Worm (Caenorhabditis elegans): ENCODE results near the gene vem-1.

- TF ChIP-seq alr-1 (tag; optimal IDR thresholded peaks at IDR 0.05; ENCODE audit: borderline replicate concordance) (no peak), elt-2 (tag; optimal IDR thresholded peaks at IDR 0.05) (no peak), lir-3 (tag; optimal IDR thresholded peaks at IDR 0.05; ENCODE audit: poor library complexity) (no peak), ets-5 (GFP tag; IDR thresholded peaks at IDR 0.05) (no peak), lin-13 (GFP tag; optimal IDR thresholded peaks at IDR 0.05) (no peak), nhr-28 (tag; optimal IDR thresholded peaks at IDR 0.05) (no peak)
Observed at ce11 chrX:8123194-8123593, 34.8 kb upstream of the vem-1 start, which contains the start of gene C02B8.12.

Measured in whole organism, L1 larva.